Worm (Caenorhabditis elegans) whole organism, mixed stage, embryonic: ENCODE results near the gene adk-1.

Experiments
- M03D4.4 ChIP-seq: sonication (generic microtip); optimal IDR thresholded peaks from 2 replicates; lab custom pipeline; 2017; ENCODE audit warnings: mild to moderate bottlenecking, missing genetic modification characterization, missing compliant biosample characterization
- bed-3 ChIP-seq: fragments of 200-800 bp; sonication (Bioruptor generic); optimal IDR thresholded peaks from 3 replicates; lab custom pipeline; 2018; ENCODE audit warnings: mild to moderate bottlenecking, missing genetic modification characterization, moderate library complexity, missing compliant biosample characterization
- blmp-1 ChIP-seq: fragments of 150-350 bp; optimal IDR thresholded peaks from 2 replicates; lab custom pipeline; 2014; ENCODE audit warnings: missing biosample characterization, missing genetic modification characterization
- ceh-39 ChIP-seq: fragments of 150-350 bp; optimal IDR thresholded peaks from 2 replicates; lab custom pipeline; 2014; ENCODE audit warnings: missing biosample characterization, missing genetic modification characterization
- ceh-83 ChIP-seq: fragments of 200-800 bp; sonication (Bioruptor generic); optimal IDR thresholded peaks from 2 replicates; lab custom pipeline; 2018; ENCODE audit warnings: mild to moderate bottlenecking, missing genetic modification characterization, missing compliant biosample characterization
- ces-1 ChIP-seq: fragments of 150-350 bp; optimal IDR thresholded peaks from 2 replicates; lab custom pipeline; 2014; ENCODE audit warnings: missing biosample characterization, missing genetic modification reagents, missing genetic modification characterization
- cnd-1 ChIP-seq: fragments of 200-800 bp; sonication (Bioruptor generic); optimal IDR thresholded peaks from 2 replicates; lab custom pipeline; 2018; ENCODE audit warnings: mild to moderate bottlenecking, missing genetic modification characterization, missing compliant biosample characterization
- drap-1 ChIP-seq: fragments of 200-800 bp; sonication (Bioruptor generic); optimal IDR thresholded peaks from 3 replicates; lab custom pipeline; 2018; ENCODE audit warnings: mild to moderate bottlenecking, missing genetic modification characterization, missing compliant biosample characterization
- elt-1 ChIP-seq: sonication (generic microtip); optimal IDR thresholded peaks from 2 replicates; lab custom pipeline; 2017; ENCODE audit warnings: missing genetic modification characterization, mild to moderate bottlenecking, missing compliant biosample characterization, antibody characterized with exemption, moderate library complexity, borderline replicate concordance; ENCODE audit not compliant: insufficient read depth
- elt-3 ChIP-seq: fragments of 150-350 bp; optimal IDR thresholded peaks from 2 replicates; lab custom pipeline; 2014; ENCODE audit warnings: missing biosample characterization, missing genetic modification characterization
- flh-1 ChIP-seq: fragments of 200-800 bp; sonication (Bioruptor generic); optimal IDR thresholded peaks from 2 replicates; lab custom pipeline; 2018; ENCODE audit warnings: mild to moderate bottlenecking, missing genetic modification characterization, moderate library complexity, missing compliant biosample characterization
- ham-2 ChIP-seq: fragments of 200-800 bp; sonication (Bioruptor generic); optimal IDR thresholded peaks from 2 replicates; lab custom pipeline; 2018; ENCODE audit warnings: mild to moderate bottlenecking, missing genetic modification characterization, missing compliant biosample characterization
- hlh-1 ChIP-seq: fragments of 150-350 bp; optimal IDR thresholded peaks from 2 replicates; lab custom pipeline; 2014; ENCODE audit warnings: missing biosample characterization, missing genetic modification reagents, missing genetic modification characterization
- lin-13 ChIP-seq: fragments of 150-350 bp; optimal IDR thresholded peaks from 2 replicates; lab custom pipeline; 2014; ENCODE audit warnings: missing biosample characterization, missing genetic modification characterization
- lin-32 ChIP-seq: fragments of 200-800 bp; sonication (Bioruptor generic); optimal IDR thresholded peaks from 2 replicates; lab custom pipeline; 2018; ENCODE audit warnings: mild to moderate bottlenecking, missing genetic modification characterization, missing compliant biosample characterization
- lsy-2 ChIP-seq: fragments of 150-350 bp; optimal IDR thresholded peaks from 2 replicates; lab custom pipeline; 2014; ENCODE audit warnings: missing biosample characterization, missing genetic modification characterization
- mab-5 ChIP-seq: fragments of 150-350 bp; optimal IDR thresholded peaks from 2 replicates; lab custom pipeline; 2014; ENCODE audit warnings: missing biosample characterization, missing genetic modification characterization
- mep-1 ChIP-seq: fragments of 150-350 bp; optimal IDR thresholded peaks from 2 replicates; lab custom pipeline; 2017; ENCODE audit warnings: missing biosample characterization, missing genetic modification reagents, missing genetic modification characterization, inconsistent platforms
- nhr-2 ChIP-seq: fragments of 150-350 bp; optimal IDR thresholded peaks from 2 replicates; lab custom pipeline; 2014; ENCODE audit warnings: missing biosample characterization, missing genetic modification characterization
- nhr-237 ChIP-seq: fragments of 150-350 bp; optimal IDR thresholded peaks from 2 replicates; lab custom pipeline; 2014; ENCODE audit warnings: missing biosample characterization, missing genetic modification characterization
- nhr-28 ChIP-seq: fragments of 150-350 bp; optimal IDR thresholded peaks from 2 replicates; lab custom pipeline; 2014; ENCODE audit warnings: missing biosample characterization, missing genetic modification characterization
- nhr-76 ChIP-seq: sonication (generic microtip); optimal IDR thresholded peaks from 2 replicates; lab custom pipeline; 2017; ENCODE audit warnings: missing biosample characterization, missing genetic modification characterization
- pha-4 ChIP-seq: fragments of 150-350 bp; optimal IDR thresholded peaks from 2 replicates; lab custom pipeline; 2018; ENCODE audit warnings: missing biosample characterization, missing genetic modification reagents, missing genetic modification characterization
- sem-2 ChIP-seq: fragments of 200-800 bp; sonication (Bioruptor generic); optimal IDR thresholded peaks from 2 replicates; lab custom pipeline; 2018; ENCODE audit warnings: mild to moderate bottlenecking, missing genetic modification characterization, missing compliant biosample characterization
- snpc-4 ChIP-seq: fragments of 150-350 bp; optimal IDR thresholded peaks from 2 replicates; lab custom pipeline; 2014; ENCODE audit warnings: missing biosample characterization, missing genetic modification characterization
- unc-39 ChIP-seq: fragments of 150-350 bp; optimal IDR thresholded peaks from 2 replicates; lab custom pipeline; 2014; ENCODE audit warnings: missing biosample characterization, missing genetic modification characterization
- unc-62 ChIP-seq: fragments of 150-350 bp; optimal IDR thresholded peaks from 2 replicates; lab custom pipeline; 2014; ENCODE audit warnings: missing biosample characterization, missing genetic modification reagents, missing genetic modification characterization
- zip-8 ChIP-seq: fragments of 150-350 bp; optimal IDR thresholded peaks from 2 replicates; lab custom pipeline; 2014; ENCODE audit warnings: missing biosample characterization, missing genetic modification characterization

adk-1 gene

ce11 chrIV:11183991-11184390, 26.6 kb downstream of the adk-1 start, which contains the start of gene nuaf-3:
Gene nuaf-3, plus strand, starts transcription at chrIV:11184291.
- no peak for TF ChIP-seq pha-4 (tag; lab: Kevin White, UChicago)
- TF ChIP-seq ceh-39 (tag; lab: Kevin White, UChicago) = no peak
- no peak for TF ChIP-seq nhr-76
- no peak for TF ChIP-seq ceh-83 (GFP tag; lab: Kevin White, UChicago)
- no peak for TF ChIP-seq cnd-1 (tag; lab: Kevin White, UChicago)
- TF ChIP-seq unc-62 (GFP tag; lab: Kevin White, UChicago) = no peak
- TF ChIP-seq lin-32 (GFP tag; lab: Kevin White, UChicago) = no peak
- TF ChIP-seq blmp-1 (tag; lab: Kevin White, UChicago) = no peak
- no peak for TF ChIP-seq mab-5
- no peak for TF ChIP-seq lsy-2
- TF ChIP-seq elt-3 (tag; lab: Kevin White, UChicago) = no peak
- TF ChIP-seq, all 35 proteins: peak for 0

- TF ChIP-seq nhr-237 (no peak), lin-32 (GFP tag; lab: Kevin White, UChicago) (no peak), nhr-2 (tag; lab: Kevin White, UChicago) (no peak), unc-62 (GFP tag; lab: Kevin White, UChicago) (no peak)
- TF ChIP-seq, all 35 proteins: peak for 0
Measured at ce11 chrIV:11183013-11183412, 27.6 kb downstream of the adk-1 start, which contains the start of gene prx-14. Gene prx-14, plus strand, starts transcription at chrIV:11183132.

ce11 chrIV:11180077-11180476, 30.6 kb downstream of the adk-1 start:
- TF ChIP-seq lin-32 (GFP tag; lab: Kevin White, UChicago) (no peak), elt-1 (tag; lab: Kevin White, UChicago) (no peak), nhr-76 (no peak), drap-1 (GFP tag; lab: Kevin White, UChicago) (no peak), ham-2 (GFP tag; lab: Kevin White, UChicago) (no peak), snpc-4 (tag; lab: Kevin White, UChicago) (no peak), hlh-1 (tag; lab: Kevin White, UChicago) (no peak), lsy-2 (no peak), unc-39 (tag; lab: Kevin White, UChicago) (no peak), elt-3 (tag; lab: Kevin White, UChicago) (no peak), sem-2 (GFP tag; lab: Kevin White, UChicago) (no peak), flh-1 (GFP tag; lab: Kevin White, UChicago) (no peak), ceh-39 (tag; lab: Kevin White, UChicago) (no peak)

- TF ChIP-seq elt-3 (tag; lab: Kevin White, UChicago) (peak; percentile 28), lsy-2 (peak; percentile 17), pha-4 (tag; lab: Kevin White, UChicago) (peak; percentile 25), unc-62 (GFP tag; lab: Kevin White, UChicago) (peak; percentile 36), nhr-237 (peak; percentile 17), mep-1 (tag; lab: Kevin White, UChicago) (peak; percentile 4), ces-1 (GFP tag; lab: Kevin White, UChicago) (peak; percentile 36), lin-13 (tag; lab: Kevin White, UChicago) (peak; percentile 64)
Measured at ce11 chrIV:11179123-11179740, 31.4 kb downstream of the adk-1 start, which contains the start of gene cpt-2. Gene cpt-2, plus strand, starts transcription at chrIV:11179645.

- TF ChIP-seq nhr-28 (tag; lab: Kevin White, UChicago) = no peak
- TF ChIP-seq lin-32 (GFP tag; lab: Kevin White, UChicago) = no peak
Measured at ce11 chrIV:11178495-11178894, 32.1 kb downstream of the adk-1 start, which contains the start of gene C08F8.9. Gene C08F8.9, minus strand, starts transcription at chrIV:11178595.

ce11 chrIV:11176967-11177366, 33.7 kb downstream of the adk-1 start, which contains the start of gene rap-3:
Gene rap-3, plus strand, starts transcription at chrIV:11177267.
- no peak for TF ChIP-seq cnd-1 (tag; lab: Kevin White, UChicago)
- TF ChIP-seq drap-1 (GFP tag; lab: Kevin White, UChicago) = no peak
- TF ChIP-seq zip-8 (tag; lab: Kevin White, UChicago) = no peak
- no peak for TF ChIP-seq unc-39 (tag; lab: Kevin White, UChicago)
- TF ChIP-seq elt-3 (tag; lab: Kevin White, UChicago) = no peak
- no peak for TF ChIP-seq M03D4.4 (tag; lab: Kevin White, UChicago)
- TF ChIP-seq lin-13 (tag; lab: Kevin White, UChicago) = no peak
- no peak for TF ChIP-seq bed-3 (GFP tag; lab: Kevin White, UChicago)
- no peak for TF ChIP-seq unc-62 (GFP tag; lab: Kevin White, UChicago)
